Fruit fly (Drosophila melanogaster): ENCODE results near the gene mRpL14.

The mRpL14 gene

DNA sequence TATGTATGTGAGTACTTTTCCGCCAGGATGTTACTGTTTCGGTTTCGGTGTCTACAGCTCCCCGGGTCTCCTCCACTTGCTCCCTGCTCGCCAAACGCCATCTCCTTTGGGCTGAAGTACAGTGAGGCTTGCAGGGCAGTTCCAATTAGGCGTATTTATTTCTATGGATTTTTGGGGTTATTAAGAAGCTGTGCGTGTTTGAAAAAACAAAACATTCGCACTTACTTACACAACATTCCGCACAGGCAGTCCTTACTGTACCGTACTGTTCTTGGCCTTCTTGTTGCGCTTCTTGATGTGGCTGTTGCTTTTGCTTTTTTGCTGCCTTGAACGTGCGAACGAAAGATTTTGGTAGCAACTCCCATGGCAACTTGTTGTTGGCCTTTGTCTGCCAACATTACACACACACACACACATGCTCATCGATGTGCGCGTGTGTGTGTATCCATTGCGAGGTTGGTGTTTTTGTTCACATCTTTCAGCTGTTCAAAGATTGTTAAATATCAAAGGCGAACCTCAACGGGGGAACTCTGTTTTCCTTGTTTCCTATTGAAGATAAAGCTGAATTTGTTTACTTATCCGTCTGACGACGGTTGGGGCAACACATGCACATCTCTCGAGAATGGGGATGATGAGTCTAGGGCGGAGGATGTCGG is 22.4 kb downstream of the mRpL14 start (continued):
- peak; percentile 98 for TF ChIP-seq cyc (GFP tag; optimal IDR thresholded peaks at IDR 0.05)
- peak; percentile 82 for TF ChIP-seq CG3032 (tag; optimal IDR thresholded peaks at IDR 0.05)
- peak; percentile 71 for TF ChIP-seq Gug (GFP tag; IDR thresholded peaks at IDR 0.05)
- peak; percentile 69 for TF ChIP-seq CG11762 (GFP tag; optimal IDR thresholded peaks at IDR 0.05; ENCODE audit: insufficient read depth)
- TF ChIP-seq Eip93F (GFP tag; optimal IDR thresholded peaks at IDR 0.05): peak; percentile 88
- TF ChIP-seq esn (GFP tag; optimal IDR thresholded peaks at IDR 0.05): peak; percentile 97
- TF ChIP-seq Lpt (GFP tag; optimal IDR thresholded peaks at IDR 0.05): peak; percentile 65
- peak; percentile 90 to 93 for TF ChIP-seq ss (GFP tag; optimal IDR thresholded peaks at IDR 0.05)
- peak; percentile 95 for TF ChIP-seq CG6163 (GFP tag; IDR thresholded peaks at IDR 0.05)

DNA sequence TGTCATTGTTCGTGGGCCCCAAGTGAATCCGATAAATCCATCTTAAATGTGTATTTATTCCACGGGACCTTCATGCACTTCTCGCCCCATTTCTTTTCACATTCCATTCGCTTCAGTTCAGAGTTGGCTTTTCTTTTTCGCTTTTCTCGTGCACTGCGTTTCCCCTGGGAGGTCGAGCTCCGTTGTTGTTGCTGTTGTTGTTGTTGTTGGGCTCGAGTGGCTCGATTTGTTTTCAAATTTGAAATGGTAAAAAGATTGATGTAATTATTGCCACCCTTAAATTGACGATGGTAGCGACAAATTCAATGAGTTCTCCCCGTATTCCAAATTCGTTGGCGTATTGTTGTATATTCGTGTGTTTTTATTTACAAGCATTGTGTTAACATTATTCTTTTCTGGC is 23.6 kb downstream of the mRpL14 start:
- TF ChIP-seq CG11294 (GFP tag; IDR thresholded peaks at IDR 0.05) (no peak), svp (GFP tag) (peak; percentile 10)

dm6 chrX:2319783-2320182 is 24.7 kb downstream of the mRpL14 start:
- TF ChIP-seq CG8632 (GFP tag; optimal IDR thresholded peaks at IDR 0.05) (no peak), CG6854 (GFP tag; optimal IDR thresholded peaks at IDR 0.05) (no peak), Blimp-1 (GFP tag; optimal IDR thresholded peaks at IDR 0.05) (no peak), fkh (GFP tag; optimal IDR thresholded peaks at IDR 0.05) (no peak), Hr39 (GFP tag; optimal IDR thresholded peaks at IDR 0.05) (no peak), svp (GFP tag) (no peak), Sox14 (GFP tag; optimal IDR thresholded peaks at IDR 0.05) (no peak), CG7368 (GFP tag; optimal IDR thresholded peaks at IDR 0.05) (no peak), CG6792 (GFP tag; optimal IDR thresholded peaks at IDR 0.05) (no peak), Hr4 (GFP tag; optimal IDR thresholded peaks at IDR 0.05) (no peak), pdm3 (GFP tag; optimal IDR thresholded peaks at IDR 0.05) (no peak), Sox102F (GFP tag; optimal IDR thresholded peaks at IDR 0.05) (no peak), CG3919 (GFP tag; optimal IDR thresholded peaks at IDR 0.05) (no peak), net (GFP tag; optimal IDR thresholded peaks at IDR 0.05) (no peak), Eip75B (GFP tag; optimal IDR thresholded peaks at IDR 0.05) (no peak), Sox15 (GFP tag; optimal IDR thresholded peaks at IDR 0.05) (no peak)

dm6 chrX:2318369-2318768 is 26.1 kb downstream of the mRpL14 start:
- TF ChIP-seq CG7368 (GFP tag; optimal IDR thresholded peaks at IDR 0.05): peak; percentile 74
- peak; percentile 61 for TF ChIP-seq eg (GFP tag; IDR thresholded peaks at IDR 0.05)
- peak; percentile 56 for TF ChIP-seq achi (GFP tag; optimal IDR thresholded peaks at IDR 0.05)
- TF ChIP-seq fd59A (GFP tag; optimal IDR thresholded peaks at IDR 0.05): peak; percentile 3
- peak; percentile 11 for TF ChIP-seq Eip93F (GFP tag; optimal IDR thresholded peaks at IDR 0.05)
- peak; percentile 51 for TF ChIP-seq CG11762 (GFP tag; optimal IDR thresholded peaks at IDR 0.05; ENCODE audit: insufficient read depth)
- TF ChIP-seq CG11294 (GFP tag; IDR thresholded peaks at IDR 0.05): no peak
- TF ChIP-seq fd85E (GFP tag; optimal IDR thresholded peaks at IDR 0.05): no peak
- peak; percentile 67 for TF ChIP-seq CG11902 (GFP tag; optimal IDR thresholded peaks at IDR 0.05)
- TF ChIP-seq CG9139 (GFP tag; optimal IDR thresholded peaks at IDR 0.05): no peak
- peak in 1 of 2 experiments; percentile 31 for TF ChIP-seq salr (GFP tag; optimal IDR thresholded peaks at IDR 0.05)
- TF ChIP-seq Ets96B (tag; optimal IDR thresholded peaks at IDR 0.05): peak; percentile 54
- peak; percentile 35; the same call in 1 of the 2 replicates for TF ChIP-seq Gug (GFP tag; IDR thresholded peaks at IDR 0.05)
- peak; percentile 69 for TF ChIP-seq pdm3 (GFP tag; optimal IDR thresholded peaks at IDR 0.05)
- peak; percentile 5 for TF ChIP-seq CG6808 (GFP tag; optimal IDR thresholded peaks at IDR 0.05)
- TF ChIP-seq CG1621 (tag; optimal IDR thresholded peaks at IDR 0.05): peak; percentile 41
- peak; percentile 36 for TF ChIP-seq spab (GFP tag; optimal IDR thresholded peaks at IDR 0.05)
- peak; percentile 5 for TF ChIP-seq CG16779 (tag; optimal IDR thresholded peaks at IDR 0.05)
- peak; percentile 44 for TF ChIP-seq net (GFP tag; optimal IDR thresholded peaks at IDR 0.05)
- peak; percentile 49 for TF ChIP-seq Sox15 (GFP tag; optimal IDR thresholded peaks at IDR 0.05)
- TF ChIP-seq Hr39 (GFP tag; optimal IDR thresholded peaks at IDR 0.05): peak; percentile 80
- peak; percentile 56 for TF ChIP-seq CG10669 (GFP tag; optimal IDR thresholded peaks at IDR 0.05)
- peak; percentile 80 for TF ChIP-seq cyc (GFP tag; optimal IDR thresholded peaks at IDR 0.05)
- TF ChIP-seq CG6792 (GFP tag; optimal IDR thresholded peaks at IDR 0.05): peak; percentile 66
- peak; percentile 41 for TF ChIP-seq CG8319 (GFP tag; optimal IDR thresholded peaks at IDR 0.05)
- TF ChIP-seq CG31627 (GFP tag; optimal IDR thresholded peaks at IDR 0.05): peak; percentile 75
- peak; percentile 48 for TF ChIP-seq CG34406 (GFP tag; optimal IDR thresholded peaks at IDR 0.05)
- TF ChIP-seq CG8119 (GFP tag; IDR thresholded peaks at IDR 0.05): peak; percentile 62; the same call in 1 of the 3 replicates
- peak; percentile 61 for TF ChIP-seq CG8632 (GFP tag; optimal IDR thresholded peaks at IDR 0.05)
- peak; percentile 78 for TF ChIP-seq Eip75B (GFP tag; optimal IDR thresholded peaks at IDR 0.05)
- peak; percentile 59 for TF ChIP-seq Hr4 (GFP tag; optimal IDR thresholded peaks at IDR 0.05)
